Worm (Caenorhabditis elegans) whole organism, L4 larva: ENCODE measurements around the gene epn-1.

ENCODE experiments used
- Y75B8A.6 ChIP-seq: fragments of 200-800 bp; sonication (Bioruptor generic); IDR thresholded peaks from 2 replicates; pipeline ENCODE4 v1.3.6; 2022; ENCODE audit warnings: missing genetic modification reagents, missing genetic modification characterization, missing compliant biosample characterization
- ama-1 ChIP-seq: fragments of 150-350 bp; optimal IDR thresholded peaks from 2 replicates; lab custom pipeline; 2014; ENCODE audit warnings: inconsistent platforms, mixed read lengths
- fos-1 ChIP-seq: fragments of 150-350 bp; optimal IDR thresholded peaks from 2 replicates; lab custom pipeline; 2014; ENCODE audit warnings: missing biosample characterization, missing genetic modification characterization
- lin-39 ChIP-seq: fragments of 150-350 bp; optimal IDR thresholded peaks from 2 replicates; lab custom pipeline; 2014; ENCODE audit warnings: missing biosample characterization, missing genetic modification reagents, missing genetic modification characterization
- lir-3 ChIP-seq: sonication (generic microtip); optimal IDR thresholded peaks from 2 replicates; lab custom pipeline; 2016; ENCODE audit warnings: mild to moderate bottlenecking, missing genetic modification characterization, missing compliant biosample characterization
- nhr-11 ChIP-seq: fragments of 150-350 bp; optimal IDR thresholded peaks from 2 replicates; lab custom pipeline; 2014; ENCODE audit warnings: missing biosample characterization, missing genetic modification characterization
- pha-4 ChIP-seq, 2 experiments: fragments of 150-350 bp in 1 of 2; fragments of 200-800 bp in 1 of 2; sonication (Bioruptor generic) in 1 of 2; IDR thresholded peaks in 1 of 2; optimal IDR thresholded peaks in 1 of 2; 2 replicates each; pipeline versions ENCODE4 v1.3.6 to Lab custom; 2014 to 2022; ENCODE audit warnings: missing genetic modification characterization in 2 of 2, missing genetic modification reagents in 2 of 2, missing biosample characterization in 1 of 2, missing compliant biosample characterization in 1 of 2
- spr-3 ChIP-seq: fragments of 200-800 bp; sonication (Bioruptor generic); optimal IDR thresholded peaks from 2 replicates; lab custom pipeline; 2018; ENCODE audit warnings: mild to moderate bottlenecking, missing genetic modification characterization, missing compliant biosample characterization

DNA sequence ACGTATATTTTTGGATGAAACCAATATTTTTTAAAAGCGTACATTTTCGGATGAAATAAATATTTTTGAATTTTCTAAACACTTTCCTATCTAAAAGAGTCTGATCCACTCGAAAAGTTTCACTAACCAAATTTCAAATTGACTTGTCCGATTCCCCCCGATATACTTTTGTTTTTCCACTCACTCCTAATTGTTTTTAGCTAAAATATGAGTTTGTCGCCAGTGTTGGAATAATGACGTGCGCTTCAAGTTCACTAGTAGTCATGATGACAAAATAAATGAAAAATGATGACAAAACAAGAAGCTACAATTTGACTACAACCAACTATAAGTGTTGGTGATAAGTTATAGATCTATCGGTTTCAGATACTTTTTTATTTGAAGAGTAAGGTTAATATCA is 9.5 kb downstream of the epn-1 start:
- TF ChIP-seq ama-1 (lab: Kevin White, UChicago) (no peak), spr-3 (GFP tag; lab: Kevin White, UChicago) (peak; percentile 60), lir-3 (no peak), fos-1 (tag; lab: Kevin White, UChicago) (no peak), lin-39 (tag; lab: Kevin White, UChicago) (no peak), pha-4 (GFP tag; IDR thresholded peaks at IDR 0.05; lab: Robert Waterston, UW) (no peak), pha-4 (tag; optimal IDR thresholded peaks at IDR 0.05; lab: Kevin White, UChicago) (no peak), Y75B8A.6 (GFP tag; lab: Robert Waterston, UW) (no peak), nhr-11 (tag; lab: Kevin White, UChicago) (no peak)
